Worm (Caenorhabditis elegans) whole organism, L4/young adult: ENCODE measurements around the gene eas-1.

ENCODE experiments used
- W03F9.2 ChIP-seq: fragments of 150-350 bp; optimal IDR thresholded peaks from 2 replicates; lab custom pipeline; 2014; ENCODE audit warnings: missing biosample characterization, missing genetic modification characterization
- him-1 ChIP-seq: sonication (generic microtip); optimal IDR thresholded peaks from 2 replicates; lab custom pipeline; 2016; ENCODE audit warnings: missing genotype, missing genetic modification reagents, missing genetic modification characterization, missing compliant biosample characterization

DNA sequence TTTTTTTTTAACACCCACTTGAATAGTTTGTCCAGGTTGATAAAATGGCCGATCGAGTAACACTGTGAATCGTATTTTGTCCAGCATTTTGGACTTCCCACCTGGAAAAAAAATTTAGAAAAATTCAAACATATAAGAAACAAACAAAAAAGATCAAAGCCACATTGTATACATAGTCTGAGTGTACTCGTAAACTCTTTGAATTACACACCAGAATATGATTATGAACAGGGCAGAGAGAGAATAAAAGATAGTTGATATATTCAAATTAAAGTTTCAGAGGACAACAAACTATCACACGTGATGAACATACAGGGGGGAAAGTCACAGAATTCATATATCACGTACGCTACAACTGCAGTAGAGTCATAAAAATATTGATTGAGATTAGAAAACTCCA is 26.1 kb downstream of the eas-1 start, which contains the start of gene ttm-2:
- TF ChIP-seq W03F9.2 (tag; lab: Kevin White, UChicago) (no peak), him-1 (tag; lab: Kevin White, UChicago) (no peak)
